Fruit fly (Drosophila melanogaster): ENCODE data around the gene Schip1.

DNA sequence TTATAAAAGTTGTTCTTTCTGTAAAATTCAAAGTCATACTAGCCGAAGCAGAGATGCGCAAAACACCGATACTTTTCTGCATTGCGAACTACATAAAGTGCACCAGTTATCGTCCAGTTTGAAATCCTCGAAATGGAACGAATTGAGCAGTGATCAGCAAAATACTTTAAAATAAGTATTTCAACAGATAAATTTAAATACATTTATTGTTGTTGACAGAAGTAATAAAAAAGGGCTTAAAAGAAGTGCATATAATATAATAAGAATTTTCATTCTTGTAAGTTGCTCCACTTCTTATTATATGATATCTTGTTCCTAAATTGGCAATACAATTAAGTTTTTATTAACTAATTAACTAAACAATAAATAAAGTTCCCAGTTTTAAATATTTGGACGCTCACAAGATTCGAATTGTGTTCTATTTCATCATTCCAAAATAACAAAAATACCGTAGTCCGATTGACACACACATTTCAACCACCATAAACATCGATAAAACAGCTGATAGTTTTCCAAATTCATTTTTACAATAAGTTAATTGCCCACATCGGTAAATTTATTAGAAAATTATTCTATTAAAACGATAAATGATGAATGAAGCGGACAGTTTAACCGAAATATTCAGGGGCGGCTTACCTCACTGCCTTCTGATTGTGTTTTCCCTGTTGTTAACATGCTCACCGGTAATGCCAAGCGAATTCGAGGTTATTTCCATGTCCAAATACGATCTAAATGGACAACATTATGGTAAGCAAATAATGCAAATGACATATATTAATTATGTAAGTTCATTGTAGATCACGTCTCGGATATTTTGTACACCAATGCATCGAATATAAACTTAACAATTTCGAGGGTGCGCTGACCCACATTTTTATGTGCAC is 16.3 kb downstream of the Schip1 start, which contains the start of the genes Usp14 and CG4972:
- peak; percentile 24 for TF ChIP-seq CG15710 (tag; optimal IDR thresholded peaks at IDR 0.05)
- peak; percentile 27 for TF ChIP-seq EcR (GFP tag; optimal IDR thresholded peaks at IDR 0.05)
- TF ChIP-seq rn (GFP tag; IDR thresholded peaks at IDR 0.05): no peak
- no peak for TF ChIP-seq CG17806 (tag; optimal IDR thresholded peaks at IDR 0.05)

All from whole organism, pupa.